Worm (Caenorhabditis elegans) whole organism, L2 larva: Measurements from ENCODE around the gene T05A12.4.
A peak's percentile ranks its signal among the peaks of the same experiment; 100 is the strongest.

ENCODE experiments used
- aly-2 ChIP-seq: fragments of 150-350 bp; optimal IDR thresholded peaks from 2 replicates; lab custom pipeline; 2014; ENCODE audit warnings: missing biosample characterization, missing genetic modification characterization
- ceh-82 ChIP-seq: fragments of 150-350 bp; optimal IDR thresholded peaks from 2 replicates; lab custom pipeline; 2014; ENCODE audit warnings: missing biosample characterization, missing genetic modification characterization
- dmd-4 ChIP-seq: sonication (generic microtip); optimal IDR thresholded peaks from 2 replicates; lab custom pipeline; 2017; ENCODE audit warnings: missing biosample characterization, missing genetic modification characterization
- elt-1 ChIP-seq: fragments of 150-350 bp; optimal IDR thresholded peaks from 2 replicates; lab custom pipeline; 2014; ENCODE audit warnings: missing biosample characterization, missing genetic modification characterization
- elt-3 ChIP-seq: sonication (generic microtip); optimal IDR thresholded peaks from 2 replicates; lab custom pipeline; 2017; ENCODE audit warnings: missing biosample characterization, missing genetic modification characterization
- lsy-2 ChIP-seq, 2 experiments: fragments of 150-350 bp in 1 of 2; sonication (generic microtip) in 1 of 2; optimal IDR thresholded peaks; 2 replicates each; lab custom pipeline; 2014 to 2017; ENCODE audit warnings: missing biosample characterization in 2 of 2, missing genetic modification characterization in 2 of 2
- nhr-10 ChIP-seq: sonication (generic microtip); optimal IDR thresholded peaks from 2 replicates; lab custom pipeline; 2017; ENCODE audit warnings: missing biosample characterization, missing genetic modification characterization
- nhr-12 ChIP-seq: fragments of 150-350 bp; optimal IDR thresholded peaks from 2 replicates; lab custom pipeline; 2014; ENCODE audit warnings: missing biosample characterization, missing genetic modification characterization
- unc-55 ChIP-seq: fragments of 150-350 bp; sonication (generic microtip); optimal IDR thresholded peaks from 3 replicates; lab custom pipeline; 2014; ENCODE audit warnings: missing biosample characterization, missing genetic modification reagents, missing genetic modification characterization
- unc-62 ChIP-seq: fragments of 150-350 bp; optimal IDR thresholded peaks from 2 replicates; lab custom pipeline; 2014; ENCODE audit warnings: missing biosample characterization, missing genetic modification reagents, missing genetic modification characterization

DNA sequence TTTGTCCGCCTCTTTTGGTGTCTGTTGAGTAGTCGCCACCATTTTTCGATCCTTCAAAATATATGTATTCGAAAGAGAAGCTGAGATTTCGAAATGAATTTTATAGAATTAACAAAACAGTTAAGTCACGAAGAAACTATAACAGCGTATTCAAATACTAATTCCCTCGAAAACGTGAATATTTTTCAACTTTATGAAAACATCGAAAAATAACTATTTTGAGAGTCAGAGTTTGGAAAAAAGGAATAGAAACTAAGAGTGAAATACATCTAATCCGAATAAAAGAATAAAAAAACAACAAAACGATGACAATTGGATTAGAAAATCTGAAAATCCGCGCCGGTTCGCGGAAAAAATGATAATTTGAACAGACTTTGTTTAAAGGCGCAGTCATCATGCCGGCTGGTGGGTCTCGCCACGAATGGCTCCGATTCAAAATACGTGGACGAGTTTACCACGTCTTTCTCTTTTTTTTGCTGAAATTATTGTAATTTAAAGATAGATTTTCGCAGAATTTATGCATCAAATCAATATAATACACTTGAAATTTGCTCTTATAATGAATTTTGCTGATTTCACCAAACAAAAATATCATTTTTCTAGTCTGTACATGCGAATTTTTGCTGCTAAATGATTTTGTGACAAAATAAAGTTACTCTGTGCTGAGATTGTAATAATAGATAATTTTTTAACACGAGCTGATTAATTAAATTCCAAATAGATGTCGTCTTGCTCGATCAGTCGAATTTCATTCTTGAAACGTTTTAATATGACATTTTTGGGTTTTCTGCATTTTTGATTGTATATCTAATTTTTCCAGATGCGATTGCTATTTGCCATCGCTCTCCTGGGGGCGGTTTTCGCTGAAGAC, 22.4 kb downstream of the T05A12.4 start, which contains the start of the genes rpn-1 and ribo-1:
- TF ChIP-seq elt-1 (tag; lab: Kevin White, UChicago) (no peak), unc-55 (GFP tag; lab: Kevin White, UChicago) (peak; percentile 68), nhr-12 (tag; lab: Kevin White, UChicago) (no peak), nhr-10 (tag; lab: Kevin White, UChicago) (no peak), elt-3 (no peak), unc-62 (GFP tag; lab: Kevin White, UChicago) (no peak), aly-2 (no peak), lsy-2 (tag; optimal IDR thresholded peaks at IDR 0.05; lab: Kevin White, UChicago) (peak in 1 of 2 experiments; percentile 64), ceh-82 (tag; lab: Kevin White, UChicago) (no peak), dmd-4 (no peak)
